Fruit fly (Drosophila melanogaster) whole organism, embryonic: ENCODE results near the gene ppk20.

Experiments used
- Ada2b ChIP-seq: fragments of 200-800 bp; sonication (Bioruptor generic); IDR thresholded peaks from 2 replicates; pipeline ENCODE4 v1.3.6; 2022; ENCODE audit warnings: missing biosample characterization, missing genetic modification characterization
- Aef1 ChIP-seq: fragments of 200-800 bp; sonication (Bioruptor generic); IDR thresholded peaks from 3 replicates; pipeline ENCODE4 v1.3.6; 2022; ENCODE audit warnings: missing biosample characterization, missing genetic modification characterization
- Atf6 ChIP-seq: fragments of 200-800 bp; sonication (Bioruptor generic); IDR thresholded peaks from 2 replicates; pipeline ENCODE4 v1.3.6; 2022; ENCODE audit warnings: missing biosample characterization, missing genetic modification characterization
- Bdp1 ChIP-seq: fragments of 200-800 bp; sonication (Bioruptor generic); optimal IDR thresholded peaks from 3 replicates; lab custom pipeline; 2016; ENCODE audit warnings: missing biosample characterization, missing genetic modification characterization
- Bgb ChIP-seq: fragments of 200-800 bp; sonication (Bioruptor generic); IDR thresholded peaks from 2 replicates; pipeline ENCODE4 v1.3.6; 2022; ENCODE audit warnings: missing biosample characterization, missing genetic modification characterization; ENCODE audit not compliant: partially characterized antibody
- Bteb2 ChIP-seq: fragments of 200-800 bp; sonication (Bioruptor generic); optimal IDR thresholded peaks from 2 replicates; lab custom pipeline; 2016; ENCODE audit warnings: missing biosample characterization, missing genetic modification characterization
- C15 ChIP-seq: fragments of 200-800 bp; sonication (Bioruptor generic); IDR thresholded peaks from 3 replicates; pipeline ENCODE4 v1.3.6; 2022; ENCODE audit warnings: missing biosample characterization, missing genetic modification characterization
- CG11456 ChIP-seq: fragments of 200-800 bp; sonication (Bioruptor generic); IDR thresholded peaks from 3 replicates; pipeline ENCODE4 v1.3.6; 2022; ENCODE audit warnings: missing biosample characterization, missing genetic modification characterization
- CG13123 ChIP-seq: fragments of 200-800 bp; sonication (Bioruptor generic); optimal IDR thresholded peaks from 2 replicates; lab custom pipeline; 2016; ENCODE audit warnings: missing biosample characterization, missing genetic modification characterization
- CG13894 ChIP-seq: fragments of 200-800 bp; sonication (Bioruptor generic); optimal IDR thresholded peaks from 3 replicates; lab custom pipeline; 2018; ENCODE audit warnings: missing biosample characterization, mild to moderate bottlenecking, missing genetic modification characterization, moderate library complexity
- CG17802 ChIP-seq: fragments of 200-800 bp; sonication (Bioruptor generic); optimal IDR thresholded peaks from 2 replicates; lab custom pipeline; 2018; ENCODE audit warnings: missing biosample characterization, mild to moderate bottlenecking, missing genetic modification characterization, moderate library complexity
- CG2129 ChIP-seq: fragments of 200-800 bp; sonication (Bioruptor generic); IDR thresholded peaks from 2 replicates; pipeline ENCODE4 v1.3.6; 2022; ENCODE audit warnings: missing biosample characterization, missing genetic modification characterization; ENCODE audit not compliant: partially characterized antibody
- CG3065 ChIP-seq: fragments of 200-800 bp; sonication (Bioruptor generic); optimal IDR thresholded peaks from 2 replicates; lab custom pipeline; 2016; ENCODE audit warnings: missing biosample characterization, missing genetic modification characterization
- CG31441 ChIP-seq: fragments of 200-800 bp; sonication (Bioruptor generic); IDR thresholded peaks from 2 replicates; pipeline ENCODE4 v1.3.6; 2022; ENCODE audit warnings: missing biosample characterization, missing genetic modification characterization
- CG34376 ChIP-seq: fragments of 200-800 bp; sonication (Bioruptor generic); optimal IDR thresholded peaks from 2 replicates; lab custom pipeline; 2018; ENCODE audit warnings: missing biosample characterization, mild to moderate bottlenecking, missing genetic modification characterization
- CG42726 ChIP-seq: fragments of 200-800 bp; sonication (Bioruptor generic); IDR thresholded peaks from 2 replicates; pipeline ENCODE4 v1.3.6; 2022; ENCODE audit warnings: missing biosample characterization, missing genetic modification characterization; ENCODE audit not compliant: partially characterized antibody
- CG6683 ChIP-seq: fragments of 200-800 bp; sonication (Bioruptor generic); optimal IDR thresholded peaks from 2 replicates; lab custom pipeline; 2017; ENCODE audit warnings: missing biosample characterization, mild to moderate bottlenecking, missing genetic modification characterization, missing genetic modification reagents
- CG6689 ChIP-seq: fragments of 200-800 bp; sonication (Bioruptor generic); IDR thresholded peaks from 2 replicates; pipeline ENCODE4 v1.3.6; 2022; ENCODE audit warnings: missing biosample characterization, missing genetic modification characterization
- CG9817 ChIP-seq: fragments of 200-800 bp; sonication (Bioruptor generic); optimal IDR thresholded peaks from 2 replicates; lab custom pipeline; 2018; ENCODE audit warnings: missing biosample characterization, mild to moderate bottlenecking, missing genetic modification characterization, moderate library complexity
- CoRest ChIP-seq: fragments of 200-800 bp; sonication (Bioruptor generic); optimal IDR thresholded peaks from 3 replicates; lab custom pipeline; 2018; ENCODE audit warnings: missing biosample characterization, mild to moderate bottlenecking, missing genetic modification characterization, moderate library complexity
- Dad ChIP-seq: fragments of 200-800 bp; sonication (Bioruptor generic); optimal IDR thresholded peaks from 3 replicates; lab custom pipeline; 2016; ENCODE audit warnings: missing biosample characterization, missing genetic modification characterization
- Doc2 ChIP-seq: fragments of 200-800 bp; sonication (Bioruptor generic); IDR thresholded peaks from 2 replicates; pipeline ENCODE4 v1.3.6; 2022; ENCODE audit warnings: missing biosample characterization, missing genetic modification characterization
- HLH3B ChIP-seq: fragments of 200-800 bp; sonication (Bioruptor generic); IDR thresholded peaks from 2 replicates; pipeline ENCODE4 v1.3.6; 2022; ENCODE audit warnings: missing biosample characterization, missing genetic modification characterization
- Opbp ChIP-seq: fragments of 200-800 bp; sonication (Bioruptor generic); IDR thresholded peaks from 3 replicates; pipeline ENCODE4 v1.3.6; 2022; ENCODE audit warnings: missing biosample characterization, missing genetic modification characterization; ENCODE audit not compliant: partially characterized antibody
- Ptx1 ChIP-seq: fragments of 200-800 bp; sonication (Bioruptor generic); IDR thresholded peaks from 2 replicates; pipeline ENCODE4 v1.3.6; 2022; ENCODE audit warnings: missing biosample characterization, missing genetic modification characterization
- Sin3A ChIP-seq: fragments of >200 bp; optimal IDR thresholded peaks from 2 replicates; lab custom pipeline; 2018
- Sox102F ChIP-seq: fragments of 200-800 bp; sonication (Bioruptor generic); optimal IDR thresholded peaks from 2 replicates; lab custom pipeline; 2018; ENCODE audit warnings: missing biosample characterization, mild to moderate bottlenecking, missing genetic modification characterization, moderate library complexity
- Xrp1 ChIP-seq: fragments of 200-800 bp; sonication (Bioruptor generic); IDR thresholded peaks from 2 replicates; pipeline ENCODE4 v1.3.6; 2022; ENCODE audit warnings: missing biosample characterization, missing genetic modification characterization
- ac ChIP-seq: fragments of 200-800 bp; sonication (Bioruptor generic); optimal IDR thresholded peaks from 3 replicates; lab custom pipeline; 2017; ENCODE audit warnings: missing biosample characterization, mild to moderate bottlenecking, missing genetic modification characterization
- al ChIP-seq: fragments of 200-800 bp; sonication (Bioruptor generic); IDR thresholded peaks from 2 replicates; pipeline ENCODE4 v1.3.6; 2022; ENCODE audit warnings: missing biosample characterization, missing genetic modification characterization
- croc ChIP-seq: fragments of 200-800 bp; sonication (Bioruptor generic); conservative IDR thresholded peaks from 3 replicates; pipeline ENCODE4 v1.3.6; 2022; ENCODE audit warnings: missing biosample characterization, missing genetic modification characterization
- dpn ChIP-seq, 2 experiments: fragments of 200-800 bp; sonication (Bioruptor generic); optimal IDR thresholded peaks; 3 replicates each; lab custom pipeline; 2016; ENCODE audit warnings: missing biosample characterization in 2 of 2, missing genetic modification characterization in 2 of 2
- emc ChIP-seq: fragments of 200-800 bp; sonication (Bioruptor generic); optimal IDR thresholded peaks from 2 replicates; lab custom pipeline; 2016; ENCODE audit warnings: missing biosample characterization, missing genetic modification characterization
- fd102C ChIP-seq: fragments of 200-800 bp; sonication (Bioruptor generic); optimal IDR thresholded peaks from 2 replicates; lab custom pipeline; 2018; ENCODE audit warnings: missing biosample characterization, mild to moderate bottlenecking, missing genetic modification characterization, moderate library complexity
- grn ChIP-seq: fragments of 200-800 bp; sonication (Bioruptor generic); optimal IDR thresholded peaks from 3 replicates; lab custom pipeline; 2017; ENCODE audit warnings: missing biosample characterization, missing genetic modification characterization
- klu ChIP-seq: fragments of 200-800 bp; sonication (Bioruptor generic); IDR thresholded peaks from 2 replicates; pipeline ENCODE4 v1.3.6; 2022; ENCODE audit warnings: missing biosample characterization, missing genetic modification characterization
- kni ChIP-seq: fragments of 200-800 bp; sonication (Bioruptor generic); optimal IDR thresholded peaks from 3 replicates; lab custom pipeline; 2017; ENCODE audit warnings: mild to moderate bottlenecking, missing biosample characterization, missing genetic modification reagents, missing genetic modification characterization
- pho ChIP-seq: fragments of 200-800 bp; sonication (Bioruptor generic); optimal IDR thresholded peaks from 2 replicates; lab custom pipeline; 2016; ENCODE audit warnings: missing biosample characterization, missing genetic modification characterization
- pnt ChIP-seq: fragments of 200-800 bp; sonication (Bioruptor generic); optimal IDR thresholded peaks from 3 replicates; lab custom pipeline; 2016; ENCODE audit warnings: missing biosample characterization, missing genetic modification characterization
- prd ChIP-seq, 3 experiments: fragments of >200 bp in 2 of 3; fragments of 200-800 bp in 1 of 3; sonication (Bioruptor generic) in 1 of 3; optimal IDR thresholded peaks in 2 of 3; IDR thresholded peaks in 1 of 3; 2 replicates in 2 of 3; 3 replicates in 1 of 3; pipeline versions ENCODE4 v1.3.6 to Lab custom; 2017 to 2022; ENCODE audit warnings: missing biosample characterization in 1 of 3, missing genetic modification characterization in 1 of 3
- pzg ChIP-seq: fragments of 200-800 bp; sonication (Bioruptor generic); optimal IDR thresholded peaks from 3 replicates; lab custom pipeline; 2018; ENCODE audit warnings: missing biosample characterization, mild to moderate bottlenecking, missing genetic modification characterization, moderate library complexity
- ranshi ChIP-seq: fragments of 200-800 bp; sonication (Bioruptor generic); IDR thresholded peaks from 2 replicates; pipeline ENCODE4 v1.3.6; 2022; ENCODE audit warnings: missing biosample characterization, missing genetic modification characterization
- ro ChIP-seq: fragments of 200-800 bp; sonication (Bioruptor generic); IDR thresholded peaks from 2 replicates; pipeline ENCODE4 v1.3.6; 2022; ENCODE audit warnings: missing biosample characterization, missing genetic modification characterization
- row ChIP-seq: fragments of 200-800 bp; sonication (Bioruptor generic); IDR thresholded peaks from 3 replicates; pipeline ENCODE4 v1.3.6; 2022; ENCODE audit warnings: missing biosample characterization, missing genetic modification characterization
- sens ChIP-seq: fragments of 200-800 bp; sonication (Bioruptor generic); peaks from one replicate; lab custom pipeline; 2016; ENCODE audit warnings: missing biosample characterization, missing genetic modification characterization
- sisA ChIP-seq: fragments of 200-800 bp; sonication (Bioruptor generic); IDR thresholded peaks from 2 replicates; pipeline ENCODE4 v1.3.6; 2022; ENCODE audit warnings: missing biosample characterization, missing genetic modification characterization
- stwl ChIP-seq: fragments of 200-800 bp; sonication (Bioruptor generic); optimal IDR thresholded peaks from 3 replicates; lab custom pipeline; 2018; ENCODE audit warnings: missing biosample characterization, mild to moderate bottlenecking, missing genetic modification characterization, moderate library complexity
- usp ChIP-seq: fragments of >200 bp; optimal IDR thresholded peaks from 2 replicates; lab custom pipeline; 2017; ENCODE audit warnings: missing biosample characterization, missing genetic modification characterization
- vvl ChIP-seq: fragments of 200-800 bp; sonication (Bioruptor generic); IDR thresholded peaks from 2 replicates; pipeline ENCODE4 v1.3.6; 2022; ENCODE audit warnings: missing biosample characterization, missing genetic modification characterization
- z ChIP-seq: fragments of 200-800 bp; sonication (Bioruptor generic); IDR thresholded peaks from 3 replicates; pipeline ENCODE4 v1.3.6; 2022; ENCODE audit warnings: missing biosample characterization, missing genetic modification characterization
- zen ChIP-seq: fragments of 200-800 bp; sonication (Bioruptor generic); optimal IDR thresholded peaks from 3 replicates; lab custom pipeline; 2018; ENCODE audit warnings: missing biosample characterization, mild to moderate bottlenecking, missing genetic modification characterization, moderate library complexity

ppk20 gene

DNA sequence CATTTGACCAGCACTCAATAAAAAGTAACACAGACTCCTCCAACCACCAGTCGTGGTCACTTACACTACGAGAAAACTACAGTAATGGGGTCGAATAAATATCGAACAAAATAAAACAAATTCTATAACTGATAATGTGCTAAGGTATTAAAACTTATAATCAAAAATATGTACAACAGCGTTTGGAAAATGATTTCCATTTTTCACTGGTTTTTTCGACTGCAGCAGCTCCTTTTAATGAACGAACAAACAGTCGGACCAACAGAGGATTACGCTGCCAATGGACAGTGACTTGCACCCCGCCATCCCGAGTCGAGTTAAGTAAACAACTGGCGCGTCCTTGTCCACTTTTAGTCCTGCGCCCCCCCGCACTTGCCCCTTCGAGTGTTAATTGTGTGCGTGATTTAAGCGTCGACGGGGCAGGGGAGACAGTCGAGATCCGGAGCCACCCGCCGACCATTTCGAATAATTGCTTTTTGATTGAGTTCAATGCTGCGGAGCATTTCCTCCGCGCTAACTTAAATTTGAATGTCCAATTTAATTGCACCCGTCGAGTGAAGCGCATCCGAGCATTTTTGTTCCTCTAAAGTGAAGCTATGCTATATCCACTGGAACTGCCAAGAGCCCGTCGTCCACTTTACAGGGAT is 4.4 kb downstream of the ppk20 start, which contains the start of gene ppk21:
TSS of gene ppk21 (plus strand) at position 597 of the 647 bp plus-strand sequence.
- TF ChIP-seq al (GFP tag; lab: Robert Waterston, UW) = no peak
- no peak for TF ChIP-seq CG31441 (GFP tag; lab: Robert Waterston, UW)
- no peak for TF ChIP-seq CG17802
- TF ChIP-seq Xrp1 = peak; percentile 46; the same call in 1 of the 2 replicates
- TF ChIP-seq Bteb2 = no peak
- 0 out of 2 replicates have a peak, but pooled peaks have one; percentile 11 for TF ChIP-seq CG6689 (GFP tag; lab: Robert Waterston, UW)
- TF ChIP-seq CG2129 (GFP tag; lab: Robert Waterston, UW) = no peak
- TF ChIP-seq CG42726 = no peak
- no peak for TF ChIP-seq usp (GFP tag; lab: Kevin White, UChicago)
- no peak for TF ChIP-seq croc (GFP tag; lab: Robert Waterston, UW)
- no peak for TF ChIP-seq CG3065 (GFP tag; lab: Kevin White, UChicago)
- TF ChIP-seq zen (tag; lab: Kevin White, UChicago) = no peak
- no peak for TF ChIP-seq HLH3B
- no peak for TF ChIP-seq fd102C (GFP tag; lab: Kevin White, UChicago)
- TF ChIP-seq CG11456 = 0 out of 3 replicates have a peak, but pooled peaks have one; percentile 24
- TF ChIP-seq Sox102F (GFP tag; lab: Kevin White, UChicago) = no peak
- no peak for TF ChIP-seq C15
- no peak for TF ChIP-seq CG13123 (GFP tag; lab: Kevin White, UChicago)
- TF ChIP-seq klu = no peak
- peak; percentile 27; the same call in 1 of the 3 replicates for TF ChIP-seq row (GFP tag; lab: Robert Waterston, UW)
- no peak for TF ChIP-seq pho (GFP tag; lab: Kevin White, UChicago)
- 0 out of 2 replicates have a peak, but pooled peaks have one; percentile 23 for TF ChIP-seq vvl
- TF ChIP-seq Aef1 (GFP tag; lab: Robert Waterston, UW) = no peak
- TF ChIP-seq pzg (GFP tag; lab: Kevin White, UChicago) = no peak
- TF ChIP-seq grn = no peak
- no peak for TF ChIP-seq Dad (GFP tag; lab: Kevin White, UChicago)
- no peak for TF ChIP-seq kni
- TF ChIP-seq CoRest (tag; lab: Kevin White, UChicago) = no peak
- TF ChIP-seq Atf6 (GFP tag; lab: Robert Waterston, UW) = no peak
- no peak for TF ChIP-seq dpn (GFP tag; optimal IDR thresholded peaks at IDR 0.05; lab: Kevin White, UChicago)
- TF ChIP-seq ro (GFP tag; lab: Robert Waterston, UW) = no peak
- TF ChIP-seq CG9817 (tag; lab: Kevin White, UChicago) = no peak
- no peak for TF ChIP-seq Doc2
- TF ChIP-seq Ptx1 (GFP tag; lab: Robert Waterston, UW) = no peak
- no peak for TF ChIP-seq ac (GFP tag; lab: Kevin White, UChicago)
- TF ChIP-seq pnt (GFP tag; lab: Kevin White, UChicago) = no peak
- TF ChIP-seq prd (optimal IDR thresholded peaks at IDR 0.05; lab: Kevin White, UChicago) = no peak
- peak; percentile 7; the same call in 1 of the 3 replicates for TF ChIP-seq prd (GFP tag; IDR thresholded peaks at IDR 0.05; lab: Robert Waterston, UW)
- TF ChIP-seq Bdp1 = no peak
- TF ChIP-seq sens = no peak
- no peak for TF ChIP-seq CG34376
- TF ChIP-seq stwl (tag; lab: Kevin White, UChicago) = no peak
- TF ChIP-seq CG6683 = no peak
- TF ChIP-seq z (GFP tag; lab: Robert Waterston, UW) = no peak
- no peak for TF ChIP-seq emc (GFP tag; lab: Kevin White, UChicago)
- TF ChIP-seq Sin3A (lab: Kevin White, UChicago) = no peak
- TF ChIP-seq CG13894 (tag; lab: Kevin White, UChicago) = no peak
- 0 out of 2 replicates have a peak, but pooled peaks have one; percentile 24 for TF ChIP-seq Ada2b (GFP tag; lab: Robert Waterston, UW)
- TF ChIP-seq ranshi (GFP tag; lab: Robert Waterston, UW) = no peak
- peak; percentile 35; the same call in 1 of the 2 replicates for TF ChIP-seq sisA (GFP tag; lab: Robert Waterston, UW)
- TF ChIP-seq Bgb = no peak
- no peak for TF ChIP-seq Opbp
